Worm (Caenorhabditis elegans) whole organism, L3 larva: Measurements from ENCODE around the gene T05C3.6.

Source experiments
- ceh-28 ChIP-seq: fragments of 150-350 bp; optimal IDR thresholded peaks from 2 replicates; lab custom pipeline; 2014; ENCODE audit warnings: missing biosample characterization, missing genetic modification reagents, missing genetic modification characterization
- daf-12 ChIP-seq: fragments of 150-350 bp; optimal IDR thresholded peaks from 2 replicates; lab custom pipeline; 2014; ENCODE audit warnings: missing biosample characterization, missing genetic modification reagents, missing genetic modification characterization
- fkh-10 ChIP-seq: sonication (generic microtip); optimal IDR thresholded peaks from 2 replicates; lab custom pipeline; 2017; ENCODE audit warnings: missing biosample characterization, missing genetic modification reagents, missing genetic modification characterization
- lin-39 ChIP-seq: fragments of 150-350 bp; optimal IDR thresholded peaks from 2 replicates; lab custom pipeline; 2018; ENCODE audit warnings: missing biosample characterization, missing genetic modification reagents, missing genetic modification characterization
- nhr-237 ChIP-seq: fragments of 150-350 bp; optimal IDR thresholded peaks from 2 replicates; lab custom pipeline; 2014; ENCODE audit warnings: missing biosample characterization, missing genetic modification characterization
- nhr-28 ChIP-seq: fragments of 150-350 bp; optimal IDR thresholded peaks from 2 replicates; lab custom pipeline; 2014; ENCODE audit warnings: missing biosample characterization, missing genetic modification characterization
- nhr-76 ChIP-seq: fragments of 150-350 bp; sonication (generic microtip); optimal IDR thresholded peaks from 5 replicates; lab custom pipeline; 2014; ENCODE audit warnings: missing biosample characterization, missing genetic modification characterization
- pha-4 ChIP-seq: fragments of 150-350 bp; optimal IDR thresholded peaks from 2 replicates; lab custom pipeline; 2014; ENCODE audit warnings: missing biosample characterization, missing genetic modification reagents, missing genetic modification characterization
- snpc-4 ChIP-seq: fragments of 150-350 bp; optimal IDR thresholded peaks from 2 replicates; lab custom pipeline; 2014; ENCODE audit warnings: missing biosample characterization, missing genetic modification characterization
- ztf-11 ChIP-seq: fragments of 150-350 bp; optimal IDR thresholded peaks from 2 replicates; lab custom pipeline; 2014; ENCODE audit warnings: missing biosample characterization, missing genetic modification characterization

ce11 chrV:5450742-5451141 is 39.5 kb upstream of the T05C3.6 start:
- no peak for TF ChIP-seq nhr-237 (tag; lab: Kevin White, UChicago)
- no peak for TF ChIP-seq ceh-28 (tag; lab: Kevin White, UChicago)
- TF ChIP-seq fkh-10 (GFP tag; lab: Kevin White, UChicago), result no peak
- TF ChIP-seq lin-39, result no peak
- no peak for TF ChIP-seq nhr-76
- no peak for TF ChIP-seq pha-4 (tag; lab: Kevin White, UChicago)
- TF ChIP-seq snpc-4, result no peak
- TF ChIP-seq ztf-11 (tag; lab: Kevin White, UChicago), result no peak
- TF ChIP-seq nhr-28 (tag; lab: Kevin White, UChicago), result no peak
- no peak for TF ChIP-seq daf-12 (tag; lab: Kevin White, UChicago)
